Fruit fly (Drosophila melanogaster): ENCODE results near the gene CG5013.

DNA sequence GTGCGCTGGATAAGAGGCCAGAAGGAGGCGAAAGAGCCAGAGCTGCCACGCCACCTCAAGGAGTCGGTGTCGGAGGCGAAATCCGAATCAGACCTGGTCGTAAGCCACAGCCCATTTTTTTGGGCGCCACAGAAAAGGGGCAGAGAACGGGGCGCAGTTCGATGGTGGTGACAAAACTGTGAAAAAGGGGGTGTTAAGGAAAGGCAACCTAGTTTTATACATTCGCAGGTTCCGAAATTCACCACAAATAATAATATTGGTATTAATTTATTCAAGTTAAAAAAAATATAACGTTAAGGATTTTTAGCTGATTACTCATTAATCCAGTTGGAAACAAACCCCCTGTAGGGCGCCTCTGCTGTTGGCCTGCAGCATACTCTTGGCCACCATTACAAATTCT lies 25.8 kb upstream of the CG5013 start:
- TF ChIP-seq CG8478 (optimal IDR thresholded peaks at IDR 0.05): no peak
- TF ChIP-seq CTCF (optimal IDR thresholded peaks at IDR 0.05): no peak

All from S2 (cell line).